Fruit fly (Drosophila melanogaster) whole organism, prepupa: Measurements from ENCODE around the gene DnaJ-H.

Experiments
- Blimp-1 ChIP-seq: fragments of 200-800 bp; sonication (Bioruptor generic); optimal IDR thresholded peaks from 3 replicates; lab custom pipeline; 2017; ENCODE audit warnings: missing biosample characterization, missing genetic modification characterization, mild to moderate bottlenecking, moderate library complexity, missing genetic modification reagents
- CG10631 ChIP-seq: fragments of 200-800 bp; sonication (Bioruptor generic); optimal IDR thresholded peaks from 2 replicates; lab custom pipeline; 2016; ENCODE audit warnings: missing biosample characterization, missing genetic modification characterization
- CG10669 ChIP-seq: fragments of 200-800 bp; sonication (Bioruptor generic); optimal IDR thresholded peaks from 3 replicates; lab custom pipeline; 2018; ENCODE audit warnings: missing biosample characterization, mild to moderate bottlenecking, missing genetic modification characterization, moderate library complexity
- CG11294 ChIP-seq: fragments of 200-800 bp; sonication (Bioruptor generic); IDR thresholded peaks from 2 replicates; pipeline ENCODE4 v1.3.6; 2022; ENCODE audit warnings: missing biosample characterization, missing genetic modification characterization
- CG11762 ChIP-seq: fragments of 200-800 bp; sonication (Bioruptor generic); optimal IDR thresholded peaks from 3 replicates; lab custom pipeline; 2016; ENCODE audit warnings: missing biosample characterization, missing genetic modification characterization; ENCODE audit not compliant: insufficient read depth
- CG15336 ChIP-seq: fragments of 200-800 bp; sonication (Bioruptor generic); IDR thresholded peaks from 2 replicates; pipeline ENCODE4 v1.3.6; 2022; ENCODE audit warnings: missing biosample characterization, missing genetic modification characterization
- CG1621 ChIP-seq: fragments of 200-800 bp; sonication (Bioruptor generic); optimal IDR thresholded peaks from 3 replicates; lab custom pipeline; 2018; ENCODE audit warnings: missing biosample characterization, mild to moderate bottlenecking, missing genetic modification characterization
- CG16779 ChIP-seq: fragments of 200-800 bp; sonication (Bioruptor generic); optimal IDR thresholded peaks from 3 replicates; lab custom pipeline; 2017; ENCODE audit warnings: missing biosample characterization, mild to moderate bottlenecking, missing genetic modification characterization
- CG3032 ChIP-seq: fragments of 200-800 bp; optimal IDR thresholded peaks from 2 replicates; lab custom pipeline; 2019; ENCODE audit warnings: missing biosample characterization, mild to moderate bottlenecking, missing genetic modification characterization, moderate library complexity
- CG31627 ChIP-seq: fragments of 200-800 bp; sonication (Bioruptor generic); optimal IDR thresholded peaks from 3 replicates; lab custom pipeline; 2016; ENCODE audit warnings: missing biosample characterization, missing genetic modification characterization
- CG32006 ChIP-seq: fragments of 200-800 bp; sonication (Bioruptor generic); optimal IDR thresholded peaks from 3 replicates; lab custom pipeline; 2017; ENCODE audit warnings: missing biosample characterization, mild to moderate bottlenecking, missing genetic modification characterization
- CG34406 ChIP-seq: fragments of 200-800 bp; sonication (Bioruptor generic); optimal IDR thresholded peaks from 3 replicates; lab custom pipeline; 2016; ENCODE audit warnings: missing biosample characterization, missing genetic modification characterization
- CG3919 ChIP-seq: fragments of 200-800 bp; sonication (Bioruptor generic); optimal IDR thresholded peaks from 3 replicates; lab custom pipeline; 2016; ENCODE audit warnings: missing biosample characterization, missing genetic modification characterization
- CG4318 ChIP-seq: fragments of 200-800 bp; sonication (Bioruptor generic); optimal IDR thresholded peaks from 3 replicates; lab custom pipeline; 2017; ENCODE audit warnings: missing biosample characterization, mild to moderate bottlenecking, missing genetic modification characterization
- CG6163 ChIP-seq: fragments of 200-800 bp; sonication (Bioruptor generic); IDR thresholded peaks from 3 replicates; pipeline ENCODE4 v1.3.6; 2022; ENCODE audit warnings: missing biosample characterization, missing genetic modification characterization
- CG6276 ChIP-seq: fragments of 200-800 bp; sonication (Bioruptor generic); optimal IDR thresholded peaks from 2 replicates; lab custom pipeline; 2017; ENCODE audit warnings: missing biosample characterization, mild to moderate bottlenecking, missing genetic modification characterization
- CG6792 ChIP-seq: fragments of 200-800 bp; sonication (Bioruptor generic); optimal IDR thresholded peaks from 3 replicates; lab custom pipeline; 2016; ENCODE audit warnings: missing biosample characterization, missing genetic modification characterization
- CG6808 ChIP-seq: fragments of 200-800 bp; sonication (Bioruptor generic); optimal IDR thresholded peaks from 3 replicates; lab custom pipeline; 2017; ENCODE audit warnings: missing biosample characterization, missing genetic modification characterization, mild to moderate bottlenecking, moderate library complexity, missing genetic modification reagents
- CG6854 ChIP-seq: fragments of 200-800 bp; sonication (Bioruptor generic); optimal IDR thresholded peaks from 2 replicates; lab custom pipeline; 2017; ENCODE audit warnings: missing biosample characterization, mild to moderate bottlenecking, missing genetic modification characterization
- CG7368 ChIP-seq: fragments of 200-800 bp; sonication (Bioruptor generic); optimal IDR thresholded peaks from 3 replicates; lab custom pipeline; 2016; ENCODE audit warnings: missing biosample characterization, missing genetic modification characterization
- CG8119 ChIP-seq: fragments of 200-800 bp; sonication (Bioruptor generic); IDR thresholded peaks from 3 replicates; pipeline ENCODE4 v1.3.6; 2022; ENCODE audit warnings: missing biosample characterization, missing genetic modification characterization
- CG8319 ChIP-seq: fragments of 200-800 bp; sonication (Bioruptor generic); optimal IDR thresholded peaks from 3 replicates; lab custom pipeline; 2016; ENCODE audit warnings: missing biosample characterization, missing genetic modification characterization
- CG9139 ChIP-seq: fragments of 200-800 bp; sonication (Bioruptor generic); optimal IDR thresholded peaks from 3 replicates; lab custom pipeline; 2017; ENCODE audit warnings: missing biosample characterization, mild to moderate bottlenecking, missing genetic modification characterization
- Eip75B ChIP-seq: fragments of 200-800 bp; sonication (Bioruptor generic); optimal IDR thresholded peaks from 3 replicates; lab custom pipeline; 2016; ENCODE audit warnings: missing biosample characterization, missing genetic modification characterization
- Eip93F ChIP-seq: fragments of 200-800 bp; sonication (Bioruptor generic); optimal IDR thresholded peaks from 2 replicates; lab custom pipeline; 2016; ENCODE audit warnings: missing biosample characterization, mild to moderate bottlenecking, missing genetic modification characterization
- Ets21C ChIP-seq: fragments of 200-800 bp; sonication (Bioruptor generic); optimal IDR thresholded peaks from 3 replicates; lab custom pipeline; 2016; ENCODE audit warnings: missing biosample characterization, missing genetic modification characterization
- Ets96B ChIP-seq: fragments of 200-800 bp; optimal IDR thresholded peaks from 2 replicates; lab custom pipeline; 2019; ENCODE audit warnings: missing biosample characterization, mild to moderate bottlenecking, missing genetic modification characterization, moderate library complexity
- Hr38 ChIP-seq: sonication (Bioruptor generic); optimal IDR thresholded peaks from 2 replicates; lab custom pipeline; 2016; ENCODE audit warnings: missing biosample characterization, missing genetic modification characterization
- Hr4 ChIP-seq: fragments of 200-800 bp; sonication (Bioruptor generic); optimal IDR thresholded peaks from 3 replicates; lab custom pipeline; 2016; ENCODE audit warnings: missing biosample characterization, missing genetic modification characterization
- Lpt ChIP-seq: fragments of 200-800 bp; sonication (Bioruptor generic); optimal IDR thresholded peaks from 3 replicates; lab custom pipeline; 2016; ENCODE audit warnings: missing biosample characterization, missing genetic modification characterization
- Sox102F ChIP-seq: fragments of 200-800 bp; sonication (Bioruptor generic); optimal IDR thresholded peaks from 2 replicates; lab custom pipeline; 2016; ENCODE audit warnings: missing biosample characterization, mild to moderate bottlenecking, missing genetic modification characterization
- Sox15 ChIP-seq: fragments of 200-800 bp; sonication (Bioruptor generic); optimal IDR thresholded peaks from 3 replicates; lab custom pipeline; 2016; ENCODE audit warnings: missing biosample characterization, missing genetic modification characterization
- achi ChIP-seq: fragments of 200-800 bp; sonication (Bioruptor generic); optimal IDR thresholded peaks from 3 replicates; lab custom pipeline; 2016; ENCODE audit warnings: missing biosample characterization, missing genetic modification characterization
- acj6 ChIP-seq: fragments of 200-800 bp; sonication (Bioruptor generic); optimal IDR thresholded peaks from 3 replicates; lab custom pipeline; 2016; ENCODE audit warnings: missing biosample characterization, missing genetic modification characterization
- cyc ChIP-seq: fragments of 200-800 bp; sonication (Bioruptor generic); optimal IDR thresholded peaks from 3 replicates; lab custom pipeline; 2016; ENCODE audit warnings: missing biosample characterization, missing genetic modification characterization
- dac ChIP-seq: fragments of 200-800 bp; sonication (Bioruptor generic); optimal IDR thresholded peaks from 2 replicates; lab custom pipeline; 2017; ENCODE audit warnings: missing biosample characterization, mild to moderate bottlenecking, missing genetic modification characterization
- dsx ChIP-seq: fragments of 200-800 bp; optimal IDR thresholded peaks from 3 replicates; lab custom pipeline; 2019; ENCODE audit warnings: missing biosample characterization, mild to moderate bottlenecking, missing genetic modification characterization, moderate library complexity; ENCODE audit not compliant: poor library complexity, severe bottlenecking
- eg ChIP-seq: fragments of 200-800 bp; sonication (Bioruptor generic); IDR thresholded peaks from 3 replicates; pipeline ENCODE4 v1.3.6; 2022; ENCODE audit warnings: missing biosample characterization, missing genetic modification characterization
- esn ChIP-seq: fragments of 200-800 bp; sonication (Bioruptor generic); optimal IDR thresholded peaks from 2 replicates; lab custom pipeline; 2016; ENCODE audit warnings: missing biosample characterization, mild to moderate bottlenecking, missing genetic modification characterization, moderate library complexity
- fd59A ChIP-seq: fragments of 200-800 bp; sonication (Bioruptor generic); optimal IDR thresholded peaks from 2 replicates; lab custom pipeline; 2017; ENCODE audit warnings: missing biosample characterization, mild to moderate bottlenecking, missing genetic modification characterization, missing genetic modification reagents
- fd85E ChIP-seq: fragments of 200-800 bp; sonication (Bioruptor generic); optimal IDR thresholded peaks from 3 replicates; lab custom pipeline; 2016; ENCODE audit warnings: missing biosample characterization, missing genetic modification characterization
- lz ChIP-seq: fragments of 200-800 bp; sonication (Bioruptor generic); optimal IDR thresholded peaks from 3 replicates; lab custom pipeline; 2016; ENCODE audit warnings: missing biosample characterization, missing genetic modification characterization
- net ChIP-seq: fragments of 200-800 bp; sonication (Bioruptor generic); optimal IDR thresholded peaks from 3 replicates; lab custom pipeline; 2016; ENCODE audit warnings: missing biosample characterization, missing genetic modification characterization
- pdm3 ChIP-seq: fragments of 200-800 bp; sonication (Bioruptor generic); optimal IDR thresholded peaks from 3 replicates; lab custom pipeline; 2016; ENCODE audit warnings: missing biosample characterization, missing genetic modification characterization
- salr ChIP-seq, 2 experiments: fragments of 200-800 bp; sonication (Bioruptor generic); optimal IDR thresholded peaks; 3 replicates each; lab custom pipeline; 2016 to 2018; ENCODE audit warnings: missing biosample characterization in 2 of 2, missing genetic modification characterization in 2 of 2, mild to moderate bottlenecking in 1 of 2
- spab ChIP-seq: fragments of 200-800 bp; sonication (Bioruptor generic); optimal IDR thresholded peaks from 2 replicates; lab custom pipeline; 2017; ENCODE audit warnings: missing biosample characterization, mild to moderate bottlenecking, missing genetic modification characterization, missing genetic modification reagents
- ss ChIP-seq, 2 experiments: fragments of 200-800 bp; sonication (Bioruptor generic); optimal IDR thresholded peaks; 2 replicates in 1 of 2; 3 replicates in 1 of 2; lab custom pipeline; 2017 to 2018; ENCODE audit warnings: mild to moderate bottlenecking in 2 of 2, missing biosample characterization in 2 of 2, missing genetic modification characterization in 2 of 2, moderate library complexity in 1 of 2
- svp ChIP-seq: fragments of 200-800 bp; sonication (Bioruptor generic); peaks from one replicate; lab custom pipeline; 2016; ENCODE audit warnings: missing biosample characterization, missing genetic modification characterization
- vri ChIP-seq: fragments of 200-800 bp; sonication (Bioruptor generic); optimal IDR thresholded peaks from 3 replicates; lab custom pipeline; 2016; ENCODE audit warnings: missing biosample characterization, mild to moderate bottlenecking, missing genetic modification characterization

The DnaJ-H gene

dm6 chr2L:13154313-13154712, 11.6 kb downstream of the DnaJ-H start:
- TF ChIP-seq svp (GFP tag; lab: Kevin White, UChicago) (no peak), Eip75B (peak; percentile 42), ss (GFP tag; optimal IDR thresholded peaks at IDR 0.05; lab: Kevin White, UChicago) (peak in 1 of 2 experiments; percentile 59), Sox15 (no peak), lz (GFP tag; lab: Kevin White, UChicago) (no peak), pdm3 (no peak), CG32006 (GFP tag; lab: Kevin White, UChicago) (no peak), CG1621 (tag; lab: Kevin White, UChicago) (no peak)

- TF ChIP-seq Sox102F: peak; percentile 7
- TF ChIP-seq CG32006 (GFP tag; lab: Kevin White, UChicago): peak; percentile 61
- peak; percentile 9 for TF ChIP-seq cyc (GFP tag; lab: Kevin White, UChicago)
- TF ChIP-seq Lpt (GFP tag; lab: Kevin White, UChicago): no peak
- peak; percentile 40; the same call in 1 of the 3 replicates for TF ChIP-seq CG8119
- TF ChIP-seq acj6 (GFP tag; lab: Kevin White, UChicago): peak; percentile 56
- peak; percentile 24 for TF ChIP-seq CG6276 (GFP tag; lab: Kevin White, UChicago)
- TF ChIP-seq Eip93F (GFP tag; lab: Kevin White, UChicago): no peak
- peak; percentile 69 for TF ChIP-seq CG10669 (GFP tag; lab: Kevin White, UChicago)
- no peak for TF ChIP-seq Ets21C (GFP tag; lab: Kevin White, UChicago)
- peak; percentile 43 for TF ChIP-seq CG3919 (GFP tag; lab: Kevin White, UChicago)
- peak; percentile 15 for TF ChIP-seq Blimp-1 (GFP tag; lab: Kevin White, UChicago)
- no peak for TF ChIP-seq CG6792 (GFP tag; lab: Kevin White, UChicago)
- peak; percentile 24 for TF ChIP-seq CG11762 (GFP tag; lab: Kevin White, UChicago)
- peak; percentile 80 for TF ChIP-seq dsx (GFP tag; lab: Kevin White, UChicago)
- TF ChIP-seq CG11294 (GFP tag; lab: Robert Waterston, UW): no peak; the same call in 1 of the 2 replicates
- peak; percentile 59 for TF ChIP-seq CG9139 (GFP tag; lab: Kevin White, UChicago)
- TF ChIP-seq Eip75B: no peak
- no peak for TF ChIP-seq CG6854 (GFP tag; lab: Kevin White, UChicago)
- peak; percentile 16 for TF ChIP-seq CG16779 (tag; lab: Kevin White, UChicago)
- TF ChIP-seq Ets96B (tag; lab: Kevin White, UChicago): peak; percentile 83
- no peak for TF ChIP-seq vri (GFP tag; lab: Kevin White, UChicago)
- no peak for TF ChIP-seq pdm3
- peak; percentile 35 for TF ChIP-seq CG7368 (GFP tag; lab: Kevin White, UChicago)
- peak; percentile 6 for TF ChIP-seq net (GFP tag; lab: Kevin White, UChicago)
- TF ChIP-seq CG4318 (GFP tag; lab: Kevin White, UChicago): peak; percentile 36
- peak; percentile 71 for TF ChIP-seq spab (GFP tag; lab: Kevin White, UChicago)
- TF ChIP-seq fd59A (GFP tag; lab: Kevin White, UChicago): peak; percentile 56
- TF ChIP-seq ss (GFP tag; optimal IDR thresholded peaks at IDR 0.05; lab: Kevin White, UChicago): peak; percentile 44 to 71
- no peak for TF ChIP-seq Hr38 (GFP tag; lab: Kevin White, UChicago)
- TF ChIP-seq dac (GFP tag; lab: Kevin White, UChicago): no peak
- TF ChIP-seq CG34406 (GFP tag; lab: Kevin White, UChicago): peak; percentile 50
- TF ChIP-seq svp (GFP tag; lab: Kevin White, UChicago): peak; percentile 57
- TF ChIP-seq salr (GFP tag; optimal IDR thresholded peaks at IDR 0.05; lab: Kevin White, UChicago): peak in 1 of 2 experiments; percentile 24
- peak; percentile 85 for TF ChIP-seq CG3032
- TF ChIP-seq esn (GFP tag; lab: Kevin White, UChicago): peak; percentile 42
- no peak for TF ChIP-seq fd85E (GFP tag; lab: Kevin White, UChicago)
- TF ChIP-seq Hr4: no peak
- TF ChIP-seq CG31627: no peak
- peak; percentile 70 for TF ChIP-seq CG6808
- TF ChIP-seq eg: 0 out of 3 replicates have a peak, but pooled peaks have one; percentile 5
- peak; percentile 37 for TF ChIP-seq achi (GFP tag; lab: Kevin White, UChicago)
- TF ChIP-seq CG8319 (GFP tag; lab: Kevin White, UChicago): no peak
- peak; percentile 34 for TF ChIP-seq CG1621 (tag; lab: Kevin White, UChicago)
- TF ChIP-seq CG15336 (GFP tag; lab: Robert Waterston, UW): no peak
- TF ChIP-seq CG10631 (GFP tag; lab: Kevin White, UChicago): peak; percentile 78
- peak; percentile 44; the same call in 1 of the 3 replicates for TF ChIP-seq CG6163
Observed at dm6 chr2L:13146254-13146653, 19.6 kb downstream of the DnaJ-H start.
